Worm (Caenorhabditis elegans) whole organism, L1 larva: ENCODE measurements around the gene din-1.

Experiments used
- alr-1 ChIP-seq: fragments of 200-800 bp; sonication (Bioruptor generic); optimal IDR thresholded peaks from 2 replicates; lab custom pipeline; 2018; ENCODE audit warnings: borderline replicate concordance, mild to moderate bottlenecking, missing genetic modification characterization, missing compliant biosample characterization
- egl-27 ChIP-seq, 2 experiments: fragments of 150-350 bp in 1 of 2; sonication (generic microtip); optimal IDR thresholded peaks; 3 replicates each; lab custom pipeline; 2017 to 2018; ENCODE audit warnings: missing biosample characterization in 2 of 2, missing genetic modification characterization in 2 of 2, missing genetic modification reagents in 2 of 2
- irx-1 ChIP-seq: sonication (generic microtip); optimal IDR thresholded peaks from 2 replicates; lab custom pipeline; 2016; ENCODE audit warnings: missing genetic modification characterization, missing compliant biosample characterization
- skn-1 ChIP-seq: fragments of 150-350 bp; optimal IDR thresholded peaks from 2 replicates; lab custom pipeline; 2014; ENCODE audit warnings: missing biosample characterization, missing genetic modification characterization
- sptf-1 ChIP-seq: fragments of 150-350 bp; optimal IDR thresholded peaks from 2 replicates; lab custom pipeline; 2014; ENCODE audit warnings: missing biosample characterization, missing genetic modification characterization
- unc-130 ChIP-seq: fragments of 150-350 bp; optimal IDR thresholded peaks from 2 replicates; lab custom pipeline; 2017; ENCODE audit warnings: missing biosample characterization, missing genetic modification characterization, inconsistent platforms
- ztf-4 ChIP-seq: fragments of 150-350 bp; optimal IDR thresholded peaks from 2 replicates; lab custom pipeline; 2014; ENCODE audit warnings: missing biosample characterization, missing genetic modification characterization

- TF ChIP-seq unc-130 (no peak), egl-27 (tag; optimal IDR thresholded peaks at IDR 0.05; lab: Kevin White, UChicago) (no peak), alr-1 (tag; lab: Kevin White, UChicago) (no peak), sptf-1 (tag; lab: Kevin White, UChicago) (no peak), ztf-4 (tag; lab: Kevin White, UChicago) (no peak), irx-1 (tag; lab: Kevin White, UChicago) (no peak), skn-1 (tag; lab: Kevin White, UChicago) (no peak)
These were observed 13.5 kb upstream of the din-1 start for ce11 chrII:11646874-11647273.
